Fruit fly (Drosophila melanogaster): Measurements from ENCODE around the gene Nrx-1.

- TF ChIP-seq h (optimal IDR thresholded peaks at IDR 0.05) (no peak), Sin3A (optimal IDR thresholded peaks at IDR 0.05) (no peak), ttk (optimal IDR thresholded peaks at IDR 0.05) (no peak), psq (optimal IDR thresholded peaks at IDR 0.05) (no peak), insv (optimal IDR thresholded peaks at IDR 0.05) (no peak)
Observed at dm6 chr3R:22436050-22436449, 32.3 kb upstream of the Nrx-1 start, which contains the start of gene CG13847.

Data from Kc167 (cell line).